1 worm cellular context compared by ENCODE assay signal in the genomic region with DNA sequence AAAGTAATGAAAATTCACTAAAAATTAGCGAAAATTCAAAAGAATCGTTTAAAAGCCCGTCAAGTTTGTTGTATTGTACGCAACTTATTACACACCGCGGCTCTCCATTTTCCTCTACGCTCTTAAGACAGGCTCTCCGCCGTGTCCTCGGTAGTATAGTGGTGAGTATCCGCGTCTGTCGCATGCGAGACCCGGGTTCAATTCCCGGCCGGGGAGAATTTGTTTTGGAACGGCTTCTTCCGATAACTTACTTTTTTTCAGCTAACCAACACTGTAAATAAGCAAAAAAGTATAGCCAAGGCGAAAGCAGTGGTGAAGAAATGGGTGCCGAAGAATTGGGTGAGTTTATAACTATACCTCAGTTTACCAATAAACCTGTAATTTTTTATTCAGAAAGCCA.
TF ChIP-seq lines count a peak whose summit lies in the region.

No protein-coding gene starts in this region.

TF ChIP-seq in whole organism, L4 larva, 104 proteins besides CTCF, POLR2A, EP300 and RAD21 (continued from another document):
- TF ChIP-seq hif-1 (tag; optimal IDR thresholded peaks at IDR 0.05; lab: Kevin White, UChicago): no peak
- no peak for TF ChIP-seq nhr-25 (tag; optimal IDR thresholded peaks at IDR 0.05; lab: Kevin White, UChicago; ENCODE audit: borderline replicate concordance, insufficient read depth)
- TF ChIP-seq F49E8.2 (tag; optimal IDR thresholded peaks at IDR 0.05; lab: Kevin White, UChicago; ENCODE audit: borderline replicate concordance): no peak
- no peak for TF ChIP-seq ZK546.5 (tag; optimal IDR thresholded peaks at IDR 0.05; lab: Kevin White, UChicago)
- TF ChIP-seq mdt-29 (GFP tag; IDR thresholded peaks at IDR 0.05; lab: Robert Waterston, UW): no peak
- TF ChIP-seq madf-9 (GFP tag; conservative IDR thresholded peaks at IDR 0.05; lab: Robert Waterston, UW): peak; percentile 68; the same call in 1 of the 2 replicates
- no peak for TF ChIP-seq egl-27 (tag; optimal IDR thresholded peaks at IDR 0.05; lab: Kevin White, UChicago)
- TF ChIP-seq ztf-7 (tag; optimal IDR thresholded peaks at IDR 0.05; lab: Kevin White, UChicago): no peak
- TF ChIP-seq skn-1 (tag; optimal IDR thresholded peaks at IDR 0.05; lab: Kevin White, UChicago): no peak
- TF ChIP-seq daf-16 (GFP tag; optimal IDR thresholded peaks at IDR 0.05; lab: Kevin White, UChicago): peak in 1 of 2 experiments; percentile 69
- TF ChIP-seq daf-16 (tag; optimal IDR thresholded peaks at IDR 0.05; lab: Kevin White, UChicago): peak; percentile 27
- TF ChIP-seq ama-1 (optimal IDR thresholded peaks at IDR 0.05; lab: Kevin White, UChicago): no peak
- no peak for TF ChIP-seq duxl-1 (tag; optimal IDR thresholded peaks at IDR 0.05; lab: Kevin White, UChicago; ENCODE audit: poor library complexity)
- 0 out of 2 replicates have a peak, but pooled peaks have one; percentile 23 for TF ChIP-seq F44E2.7 (GFP tag; IDR thresholded peaks at IDR 0.05; lab: Robert Waterston, UW)
- TF ChIP-seq zip-11 (GFP tag; IDR thresholded peaks at IDR 0.05; lab: Robert Waterston, UW): no peak
- peak; percentile 28 for TF ChIP-seq spr-1 (tag; optimal IDR thresholded peaks at IDR 0.05; lab: Kevin White, UChicago)
- TF ChIP-seq mep-1 (tag; optimal IDR thresholded peaks at IDR 0.05; lab: Kevin White, UChicago): peak; percentile 4
- TF ChIP-seq php-3 (GFP tag; IDR thresholded peaks at IDR 0.05; lab: Robert Waterston, UW): 0 out of 2 replicates have a peak, but pooled peaks have one; percentile 7
- TF ChIP-seq pqm-1 (tag; optimal IDR thresholded peaks at IDR 0.05; lab: Kevin White, UChicago): no peak
- no peak for TF ChIP-seq lin-39 (tag; optimal IDR thresholded peaks at IDR 0.05; lab: Kevin White, UChicago)
- no peak for TF ChIP-seq mdl-1 (tag; optimal IDR thresholded peaks at IDR 0.05; lab: Kevin White, UChicago)
- TF ChIP-seq lir-3 (tag; optimal IDR thresholded peaks at IDR 0.05; lab: Kevin White, UChicago): no peak
- TF ChIP-seq dmd-6 (GFP tag; IDR thresholded peaks at IDR 0.05; lab: Robert Waterston, UW): peak; percentile 28; the same call in 1 of the 2 replicates
- no peak for TF ChIP-seq cey-2 (tag; optimal IDR thresholded peaks at IDR 0.05; lab: Kevin White, UChicago; ENCODE audit: borderline replicate concordance, insufficient read depth)
- no peak for TF ChIP-seq zfp-3 (GFP tag; conservative IDR thresholded peaks at IDR 0.05; lab: Robert Waterston, UW)
- TF ChIP-seq D1046.2 (GFP tag; IDR thresholded peaks at IDR 0.05; lab: Robert Waterston, UW): peak; percentile 79; the same call in 1 of the 2 replicates
- no peak for TF ChIP-seq nhr-10 (tag; optimal IDR thresholded peaks at IDR 0.05; lab: Kevin White, UChicago)
- TF ChIP-seq daf-19 (GFP tag; conservative IDR thresholded peaks at IDR 0.05; lab: Robert Waterston, UW): no peak
- TF ChIP-seq unc-130 (GFP tag; optimal IDR thresholded peaks at IDR 0.05; lab: Kevin White, UChicago): no peak
- peak; percentile 51; the same call in 1 of the 2 replicates for TF ChIP-seq hmg-1.1 (GFP tag; IDR thresholded peaks at IDR 0.05; lab: Robert Waterston, UW)
- no peak for TF ChIP-seq nhr-111 (GFP tag; optimal IDR thresholded peaks at IDR 0.05; lab: Kevin White, UChicago)
- peak; percentile 91 for TF ChIP-seq egl-43 (GFP tag; IDR thresholded peaks at IDR 0.05; lab: Robert Waterston, UW)
- TF ChIP-seq Y105C5A.15 (GFP tag; IDR thresholded peaks at IDR 0.05; lab: Robert Waterston, UW): no peak
- no peak for TF ChIP-seq saeg-2 (GFP tag; IDR thresholded peaks at IDR 0.05; lab: Robert Waterston, UW)
- TF ChIP-seq zfp-2 (tag; optimal IDR thresholded peaks at IDR 0.05; lab: Kevin White, UChicago): no peak
- TF ChIP-seq zag-1 (tag; optimal IDR thresholded peaks at IDR 0.05; lab: Kevin White, UChicago): no peak
- TF ChIP-seq ztf-11 (tag; optimal IDR thresholded peaks at IDR 0.05; lab: Kevin White, UChicago): no peak
- no peak for TF ChIP-seq nhr-48 (tag; optimal IDR thresholded peaks at IDR 0.05; lab: Kevin White, UChicago)
- TF ChIP-seq gei-8 (GFP tag; optimal IDR thresholded peaks at IDR 0.05; lab: Kevin White, UChicago): no peak
- TF ChIP-seq set-16 (GFP tag; IDR thresholded peaks at IDR 0.05; lab: Robert Waterston, UW): no peak
- no peak for TF ChIP-seq ceh-82 (tag; optimal IDR thresholded peaks at IDR 0.05; lab: Kevin White, UChicago)
- peak; percentile 75 for TF ChIP-seq Y48G9A.11 (GFP tag; IDR thresholded peaks at IDR 0.05; lab: Robert Waterston, UW)
- peak; percentile 5 for TF ChIP-seq hlh-11 (tag; optimal IDR thresholded peaks at IDR 0.05; lab: Kevin White, UChicago)
- no peak for TF ChIP-seq lin-29 (GFP tag; IDR thresholded peaks at IDR 0.05; lab: Robert Waterston, UW)
- peak; percentile 52; the same call in 1 of the 2 replicates for TF ChIP-seq snpc-1.2 (GFP tag; IDR thresholded peaks at IDR 0.05; lab: Robert Waterston, UW)
- no peak for TF ChIP-seq fos-1 (tag; optimal IDR thresholded peaks at IDR 0.05; lab: Kevin White, UChicago)
- no peak for TF ChIP-seq nhr-11 (tag; optimal IDR thresholded peaks at IDR 0.05; lab: Kevin White, UChicago)
- TF ChIP-seq nhr-41 (GFP tag; IDR thresholded peaks at IDR 0.05; lab: Robert Waterston, UW): no peak
- no peak for TF ChIP-seq daf-8 (GFP tag; IDR thresholded peaks at IDR 0.05; lab: Robert Waterston, UW)
- no peak for TF ChIP-seq ZK337.2 (GFP tag; IDR thresholded peaks at IDR 0.05; lab: Robert Waterston, UW)
- no peak for TF ChIP-seq nhr-42 (GFP tag; IDR thresholded peaks at IDR 0.05; lab: Robert Waterston, UW)
- no peak for TF ChIP-seq zip-2 (tag; optimal IDR thresholded peaks at IDR 0.05; lab: Kevin White, UChicago)
- no peak for TF ChIP-seq mxl-2 (GFP tag; conservative IDR thresholded peaks at IDR 0.05; lab: Robert Waterston, UW)
- TF ChIP-seq lin-15B (tag; optimal IDR thresholded peaks at IDR 0.05; lab: Kevin White, UChicago): no peak
- TF ChIP-seq R02D3.7 (tag; optimal IDR thresholded peaks at IDR 0.05; lab: Kevin White, UChicago): no peak
- 0 out of 2 replicates have a peak, but pooled peaks have one; percentile 33 for TF ChIP-seq tra-1 (GFP tag; IDR thresholded peaks at IDR 0.05; lab: Robert Waterston, UW)
- peak; percentile 86 for TF ChIP-seq vab-7 (GFP tag; IDR thresholded peaks at IDR 0.05; lab: Robert Waterston, UW)
- TF ChIP-seq hlh-30 (tag; optimal IDR thresholded peaks at IDR 0.05; lab: Kevin White, UChicago; ENCODE audit: insufficient read depth): peak; percentile 42
- no peak for TF ChIP-seq ces-1 (GFP tag; optimal IDR thresholded peaks at IDR 0.05; lab: Kevin White, UChicago)
- no peak for TF ChIP-seq ceh-28 (tag; optimal IDR thresholded peaks at IDR 0.05; lab: Kevin White, UChicago)
- TF ChIP-seq nhr-237 (tag; optimal IDR thresholded peaks at IDR 0.05; lab: Kevin White, UChicago): no peak
- TF ChIP-seq snpc-4 (tag; optimal IDR thresholded peaks at IDR 0.05; lab: Kevin White, UChicago): no peak
- TF ChIP-seq lin-13 (GFP tag; optimal IDR thresholded peaks at IDR 0.05; lab: Kevin White, UChicago): peak; percentile 3
- no peak for TF ChIP-seq ceh-20 (GFP tag; IDR thresholded peaks at IDR 0.05; lab: Robert Waterston, UW)
- no peak for TF ChIP-seq daf-12 (tag; optimal IDR thresholded peaks at IDR 0.05; lab: Kevin White, UChicago)
- TF ChIP-seq pha-4 (GFP tag; IDR thresholded peaks at IDR 0.05; lab: Robert Waterston, UW): peak; percentile 74
- TF ChIP-seq pha-4 (tag; optimal IDR thresholded peaks at IDR 0.05; lab: Kevin White, UChicago): no peak
- peak; percentile 41 for TF ChIP-seq T26A8.4 (GFP tag; IDR thresholded peaks at IDR 0.05; lab: Robert Waterston, UW)
- TF ChIP-seq Y75B8A.6 (GFP tag; IDR thresholded peaks at IDR 0.05; lab: Robert Waterston, UW): 0 out of 2 replicates have a peak, but pooled peaks have one; percentile 25
- TF ChIP-seq dpl-1 (GFP tag; optimal IDR thresholded peaks at IDR 0.05; lab: Kevin White, UChicago): no peak
- TF ChIP-seq lim-7 (GFP tag; IDR thresholded peaks at IDR 0.05; lab: Robert Waterston, UW): peak; percentile 83
